Worm (Caenorhabditis elegans) whole organism, young adult: ENCODE data around the gene ZK1307.1.

Source experiments
- C06A6.2 ChIP-seq: fragments of 200-800 bp; sonication (Bioruptor generic); conservative IDR thresholded peaks from 2 replicates; pipeline ENCODE4 v1.3.6; 2022; ENCODE audit warnings: missing genetic modification characterization, missing compliant biosample characterization
- Y79H2A.3 ChIP-seq: fragments of 200-800 bp; sonication (Bioruptor generic); conservative IDR thresholded peaks from 2 replicates; pipeline ENCODE4 v1.3.6; 2022; ENCODE audit warnings: missing genetic modification reagents, missing genetic modification characterization, missing compliant biosample characterization
- dpl-1 ChIP-seq: fragments of 150-350 bp; optimal IDR thresholded peaks from 2 replicates; lab custom pipeline; 2014; ENCODE audit warnings: missing biosample characterization, missing genetic modification reagents, missing genetic modification characterization
- hmg-20 ChIP-seq: fragments of 200-800 bp; sonication (Bioruptor generic); IDR thresholded peaks from 2 replicates; pipeline ENCODE4 v1.3.6; 2022; ENCODE audit warnings: missing genetic modification reagents, missing genetic modification characterization, missing compliant biosample characterization
- let-607 ChIP-seq, 2 experiments: fragments of 200-800 bp in 1 of 2; sonication (Bioruptor generic) in 1 of 2; sonication (generic microtip) in 1 of 2; optimal IDR thresholded peaks; 2 replicates each; lab custom pipeline; 2016 to 2018; ENCODE audit warnings: mild to moderate bottlenecking in 2 of 2, missing compliant biosample characterization in 2 of 2, missing genetic modification characterization in 2 of 2, moderate library complexity in 2 of 2, missing genotype in 1 of 2
- nfya-1 ChIP-seq: sonication (generic microtip); optimal IDR thresholded peaks from 2 replicates; lab custom pipeline; 2017; ENCODE audit warnings: antibody characterized with exemption, missing compliant biosample characterization, missing genetic modification characterization, borderline replicate concordance; ENCODE audit not compliant: insufficient read depth
- nhr-179 ChIP-seq: sonication (generic microtip); optimal IDR thresholded peaks from 2 replicates; lab custom pipeline; 2016; ENCODE audit warnings: mild to moderate bottlenecking, missing genetic modification characterization, missing compliant biosample characterization
- rec-8 ChIP-seq, 2 experiments: sonication (generic microtip); optimal IDR thresholded peaks; 2 replicates each; lab custom pipeline; 2016; ENCODE audit warnings: mild to moderate bottlenecking in 2 of 2, missing genetic modification characterization in 2 of 2, missing genetic modification reagents in 2 of 2, missing genotype in 2 of 2, missing biosample characterization in 1 of 2, missing compliant biosample characterization in 1 of 2, moderate library complexity in 1 of 2
- sea-2 ChIP-seq: fragments of 200-800 bp; sonication (Bioruptor generic); IDR thresholded peaks from 2 replicates; pipeline ENCODE4 v1.3.6; 2022; ENCODE audit warnings: missing genetic modification characterization, missing compliant biosample characterization
- snpc-4 ChIP-seq, 5 experiments: fragments of 150-350 bp in 1 of 5; sonication (generic microtip) in 4 of 5; optimal IDR thresholded peaks; 2 replicates each; lab custom pipeline; 2014 to 2018; ENCODE audit warnings: missing genetic modification characterization in 5 of 5, missing biosample characterization in 3 of 5, antibody characterized with exemption in 2 of 5, mild to moderate bottlenecking in 2 of 5, missing compliant biosample characterization in 2 of 5, missing genotype in 2 of 5, moderate library complexity in 2 of 5, missing genetic modification reagents in 1 of 5
- tbx-9 ChIP-seq: sonication (generic microtip); optimal IDR thresholded peaks from 2 replicates; lab custom pipeline; 2016; ENCODE audit warnings: borderline replicate concordance, missing genetic modification characterization, inconsistent platforms, missing compliant biosample characterization
- tlf-1 ChIP-seq: fragments of 200-800 bp; sonication (Bioruptor generic); optimal IDR thresholded peaks from 2 replicates; lab custom pipeline; 2018; ENCODE audit warnings: mild to moderate bottlenecking, missing genetic modification characterization, missing compliant biosample characterization
- unc-62 ChIP-seq: fragments of 150-350 bp; optimal IDR thresholded peaks from 2 replicates; lab custom pipeline; 2014; ENCODE audit warnings: missing biosample characterization, missing genetic modification reagents, missing genetic modification characterization
- ztf-6 ChIP-seq: fragments of 200-800 bp; sonication (Bioruptor generic); IDR thresholded peaks from 2 replicates; pipeline ENCODE4 v1.3.6; 2022; ENCODE audit warnings: missing genetic modification reagents, missing genetic modification characterization, missing compliant biosample characterization

DNA sequence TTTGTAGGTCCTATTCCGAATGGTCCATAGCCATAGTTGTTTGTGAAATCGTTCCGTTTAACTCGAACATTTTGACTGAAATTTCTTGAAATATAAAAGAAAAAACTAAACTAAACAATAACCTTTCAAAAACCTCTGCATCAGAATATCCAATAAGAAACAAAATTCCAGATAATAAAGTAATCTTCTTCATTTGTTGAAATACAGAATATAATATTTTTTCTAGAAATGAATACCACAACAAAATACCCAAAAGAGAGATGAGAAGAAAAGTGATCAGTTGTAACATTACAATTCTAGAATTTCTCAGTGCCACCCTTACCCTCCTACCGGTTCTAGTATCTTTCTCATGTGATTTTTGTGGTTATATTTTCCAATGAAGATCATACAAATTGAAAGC, 1.7 kb downstream of the ZK1307.1 start, which contains the start of gene ZK1307.2:
- no peak for TF ChIP-seq hmg-20 (GFP tag; lab: Robert Waterston, UW)
- no peak for TF ChIP-seq ztf-6 (GFP tag; lab: Robert Waterston, UW)
- no peak for TF ChIP-seq nfya-1 (tag; lab: Kevin White, UChicago)
- no peak for TF ChIP-seq dpl-1 (GFP tag; lab: Kevin White, UChicago)
- TF ChIP-seq sea-2 (GFP tag; lab: Robert Waterston, UW), result no peak
- TF ChIP-seq rec-8 (tag; optimal IDR thresholded peaks at IDR 0.05; lab: Kevin White, UChicago), result no peak
- no peak for TF ChIP-seq tbx-9 (tag; lab: Kevin White, UChicago)
- TF ChIP-seq snpc-4 (GFP tag; optimal IDR thresholded peaks at IDR 0.05; lab: Kevin White, UChicago), result no peak
- TF ChIP-seq snpc-4 (tag; optimal IDR thresholded peaks at IDR 0.05; lab: Kevin White, UChicago), result no peak
- no peak for TF ChIP-seq Y79H2A.3
- TF ChIP-seq tlf-1 (GFP tag; lab: Kevin White, UChicago), result no peak
- no peak for TF ChIP-seq let-607 (tag; optimal IDR thresholded peaks at IDR 0.05; lab: Kevin White, UChicago)
- no peak for TF ChIP-seq nhr-179 (tag; lab: Kevin White, UChicago)
- TF ChIP-seq C06A6.2 (GFP tag; lab: Robert Waterston, UW), result no peak
- TF ChIP-seq unc-62 (GFP tag; lab: Kevin White, UChicago), result no peak
